Fruit fly (Drosophila melanogaster) whole organism, embryonic: Measurements from ENCODE around the gene CG7320.

Experiments used
- Ada2b ChIP-seq: fragments of 200-800 bp; sonication (Bioruptor generic); IDR thresholded peaks from 2 replicates; pipeline ENCODE4 v1.3.6; 2022; ENCODE audit warnings: missing biosample characterization, missing genetic modification characterization
- Asciz ChIP-seq: fragments of 200-800 bp; sonication (Bioruptor generic); optimal IDR thresholded peaks from 2 replicates; lab custom pipeline; 2017; ENCODE audit warnings: missing biosample characterization, mild to moderate bottlenecking, missing genetic modification characterization, missing genetic modification reagents
- Bteb2 ChIP-seq: fragments of 200-800 bp; sonication (Bioruptor generic); optimal IDR thresholded peaks from 2 replicates; lab custom pipeline; 2016; ENCODE audit warnings: missing biosample characterization, missing genetic modification characterization
- C15 ChIP-seq: fragments of 200-800 bp; sonication (Bioruptor generic); IDR thresholded peaks from 3 replicates; pipeline ENCODE4 v1.3.6; 2022; ENCODE audit warnings: missing biosample characterization, missing genetic modification characterization
- CG11085 ChIP-seq: fragments of 200-800 bp; sonication (Bioruptor generic); IDR thresholded peaks from 2 replicates; pipeline ENCODE4 v1.3.6; 2022; ENCODE audit warnings: missing biosample characterization, missing genetic modification characterization
- CG11560 ChIP-seq: fragments of 200-800 bp; sonication (Bioruptor generic); IDR thresholded peaks from 3 replicates; pipeline ENCODE4 v1.3.6; 2022; ENCODE audit warnings: missing biosample characterization, missing genetic modification characterization
- CG12236 ChIP-seq: fragments of 200-800 bp; sonication (Bioruptor generic); optimal IDR thresholded peaks from 2 replicates; lab custom pipeline; 2016; ENCODE audit warnings: missing biosample characterization, missing genetic modification characterization
- CG13287 ChIP-seq: fragments of 200-800 bp; sonication (Bioruptor generic); IDR thresholded peaks from 2 replicates; pipeline ENCODE4 v1.3.6; 2022; ENCODE audit warnings: missing biosample characterization, missing genetic modification characterization; ENCODE audit not compliant: partially characterized antibody
- CG14667 ChIP-seq: fragments of 200-800 bp; sonication (Bioruptor generic); IDR thresholded peaks from 2 replicates; pipeline ENCODE4 v1.3.6; 2022; ENCODE audit warnings: missing biosample characterization, missing genetic modification characterization
- CG14860 ChIP-seq: fragments of 200-800 bp; sonication (Bioruptor generic); IDR thresholded peaks from 3 replicates; pipeline ENCODE4 v1.3.6; 2022; ENCODE audit warnings: missing biosample characterization, missing genetic modification characterization; ENCODE audit not compliant: partially characterized antibody
- CG2120 ChIP-seq: fragments of 200-800 bp; sonication (Bioruptor generic); optimal IDR thresholded peaks from 3 replicates; lab custom pipeline; 2016; ENCODE audit warnings: missing biosample characterization, missing genetic modification characterization
- CG2202 ChIP-seq: fragments of 200-800 bp; sonication (Bioruptor generic); optimal IDR thresholded peaks from 2 replicates; lab custom pipeline; 2018; ENCODE audit warnings: missing biosample characterization, mild to moderate bottlenecking, missing genetic modification characterization
- CG2712 ChIP-seq: fragments of 200-800 bp; optimal IDR thresholded peaks from 3 replicates; lab custom pipeline; 2019; ENCODE audit warnings: missing biosample characterization, mild to moderate bottlenecking, missing genetic modification characterization, moderate library complexity
- CG2875 ChIP-seq: fragments of 200-800 bp; sonication (Bioruptor generic); optimal IDR thresholded peaks from 2 replicates; lab custom pipeline; 2017; ENCODE audit warnings: missing biosample characterization, mild to moderate bottlenecking, missing genetic modification characterization, missing genetic modification reagents
- CG31441 ChIP-seq: fragments of 200-800 bp; sonication (Bioruptor generic); IDR thresholded peaks from 2 replicates; pipeline ENCODE4 v1.3.6; 2022; ENCODE audit warnings: missing biosample characterization, missing genetic modification characterization
- CG32532 ChIP-seq: fragments of 200-800 bp; sonication (Bioruptor generic); IDR thresholded peaks from 2 replicates; pipeline ENCODE4 v1.3.6; 2022; ENCODE audit warnings: missing biosample characterization, missing genetic modification characterization
- CG3281 ChIP-seq: fragments of 200-800 bp; sonication (Bioruptor generic); optimal IDR thresholded peaks from 3 replicates; lab custom pipeline; 2017; ENCODE audit warnings: missing biosample characterization, mild to moderate bottlenecking, missing genetic modification characterization
- CG5953 ChIP-seq: fragments of 200-800 bp; sonication (Bioruptor generic); IDR thresholded peaks from 2 replicates; pipeline ENCODE4 v1.3.6; 2022; ENCODE audit warnings: missing biosample characterization, missing genetic modification characterization
- CG6689 ChIP-seq: fragments of 200-800 bp; sonication (Bioruptor generic); IDR thresholded peaks from 2 replicates; pipeline ENCODE4 v1.3.6; 2022; ENCODE audit warnings: missing biosample characterization, missing genetic modification characterization
- CG9797 ChIP-seq: fragments of 200-800 bp; sonication (Bioruptor generic); optimal IDR thresholded peaks from 3 replicates; lab custom pipeline; 2018; ENCODE audit warnings: missing biosample characterization, mild to moderate bottlenecking, missing genetic modification characterization
- CoRest ChIP-seq: fragments of 200-800 bp; sonication (Bioruptor generic); optimal IDR thresholded peaks from 3 replicates; lab custom pipeline; 2018; ENCODE audit warnings: missing biosample characterization, mild to moderate bottlenecking, missing genetic modification characterization, moderate library complexity
- Dll ChIP-seq: fragments of 200-800 bp; sonication (Bioruptor generic); IDR thresholded peaks from 4 replicates; pipeline ENCODE4 v1.3.6; 2022; ENCODE audit warnings: missing biosample characterization, missing genetic modification characterization; ENCODE audit not compliant: partially characterized antibody
- E2f1 ChIP-seq: fragments of 200-800 bp; sonication (Bioruptor generic); IDR thresholded peaks from 2 replicates; pipeline ENCODE4 v1.3.6; 2022; ENCODE audit warnings: missing biosample characterization, missing genetic modification characterization
- HLH54F ChIP-seq: fragments of 200-800 bp; sonication (Bioruptor generic); optimal IDR thresholded peaks from 3 replicates; lab custom pipeline; 2016; ENCODE audit warnings: missing biosample characterization, missing genetic modification characterization
- Hmr ChIP-seq: fragments of 200-800 bp; sonication (Bioruptor generic); optimal IDR thresholded peaks from 3 replicates; lab custom pipeline; 2017; ENCODE audit warnings: mild to moderate bottlenecking, missing biosample characterization, missing genetic modification reagents, missing genetic modification characterization
- Kr ChIP-seq: fragments of 200-800 bp; sonication (Bioruptor generic); optimal IDR thresholded peaks from 2 replicates; lab custom pipeline; 2017; ENCODE audit warnings: missing biosample characterization, mild to moderate bottlenecking, missing genetic modification characterization
- Med ChIP-seq: fragments of 200-800 bp; sonication (Bioruptor generic); peaks from one replicate; lab custom pipeline; 2016; ENCODE audit warnings: missing biosample characterization, missing genetic modification characterization, mild to moderate bottlenecking, inconsistent platforms, moderate library complexity
- Oli ChIP-seq: fragments of 200-800 bp; sonication (Bioruptor generic); optimal IDR thresholded peaks from 2 replicates; lab custom pipeline; 2018; ENCODE audit warnings: missing biosample characterization, mild to moderate bottlenecking, missing genetic modification characterization, moderate library complexity
- Scr ChIP-seq: fragments of 200-800 bp; sonication (Bioruptor generic); IDR thresholded peaks from 2 replicates; pipeline ENCODE4 v1.3.6; 2022; ENCODE audit warnings: missing biosample characterization, missing genetic modification characterization; ENCODE audit not compliant: partially characterized antibody
- Sox100B ChIP-seq: fragments of 200-800 bp; sonication (Bioruptor generic); optimal IDR thresholded peaks from 3 replicates; lab custom pipeline; 2018; ENCODE audit warnings: missing biosample characterization, mild to moderate bottlenecking, missing genetic modification characterization
- Ssrp ChIP-seq: fragments of 200-800 bp; sonication (Bioruptor generic); optimal IDR thresholded peaks from 2 replicates; lab custom pipeline; 2018; ENCODE audit warnings: missing biosample characterization, mild to moderate bottlenecking, missing genetic modification characterization, moderate library complexity
- Stat92E ChIP-seq, 3 experiments: fragments of >200 bp in 2 of 3; fragments of 200-800 bp in 1 of 3; sonication (Bioruptor generic) in 1 of 3; optimal IDR thresholded peaks; 2 replicates each; lab custom pipeline; 2017 to 2019; ENCODE audit warnings: missing biosample characterization in 3 of 3, missing genetic modification characterization in 3 of 3, mild to moderate bottlenecking in 1 of 3, moderate library complexity in 1 of 3
- al ChIP-seq: fragments of 200-800 bp; sonication (Bioruptor generic); IDR thresholded peaks from 2 replicates; pipeline ENCODE4 v1.3.6; 2022; ENCODE audit warnings: missing biosample characterization, missing genetic modification characterization
- aop ChIP-seq: fragments of 200-800 bp; sonication (Bioruptor generic); IDR thresholded peaks from 2 replicates; pipeline ENCODE4 v1.3.6; 2022; ENCODE audit warnings: missing biosample characterization, missing genetic modification characterization
- crc ChIP-seq: fragments of 200-800 bp; sonication (Bioruptor generic); optimal IDR thresholded peaks from 2 replicates; lab custom pipeline; 2016; ENCODE audit warnings: missing biosample characterization, missing genetic modification characterization
- dysf ChIP-seq: fragments of 200-800 bp; sonication (Bioruptor generic); IDR thresholded peaks from 3 replicates; pipeline ENCODE4 v1.3.6; 2022; ENCODE audit warnings: missing biosample characterization, missing genetic modification characterization
- eyg ChIP-seq: fragments of 200-800 bp; sonication (Bioruptor generic); optimal IDR thresholded peaks from 3 replicates; lab custom pipeline; 2016; ENCODE audit warnings: missing biosample characterization, missing genetic modification characterization
- gfzf ChIP-seq: fragments of 200-800 bp; sonication (Bioruptor generic); optimal IDR thresholded peaks from 2 replicates; lab custom pipeline; 2016; ENCODE audit warnings: missing biosample characterization, mild to moderate bottlenecking, missing genetic modification characterization, moderate library complexity
- grau ChIP-seq: fragments of 200-800 bp; optimal IDR thresholded peaks from 3 replicates; lab custom pipeline; 2019; ENCODE audit warnings: missing biosample characterization, mild to moderate bottlenecking, missing genetic modification characterization, moderate library complexity
- gt ChIP-seq: fragments of 200-800 bp; sonication (Bioruptor generic); IDR thresholded peaks from 2 replicates; pipeline ENCODE4 v1.3.6; 2022; ENCODE audit warnings: missing biosample characterization, missing genetic modification characterization
- jumu ChIP-seq: fragments of 200-800 bp; sonication (Bioruptor generic); optimal IDR thresholded peaks from 3 replicates; lab custom pipeline; 2016; ENCODE audit warnings: missing biosample characterization, missing genetic modification characterization
- klu ChIP-seq: fragments of 200-800 bp; sonication (Bioruptor generic); IDR thresholded peaks from 2 replicates; pipeline ENCODE4 v1.3.6; 2022; ENCODE audit warnings: missing biosample characterization, missing genetic modification characterization
- luna ChIP-seq: fragments of 200-800 bp; sonication (Bioruptor generic); optimal IDR thresholded peaks from 2 replicates; lab custom pipeline; 2016; ENCODE audit warnings: missing biosample characterization, missing genetic modification characterization
- mld ChIP-seq: fragments of 200-800 bp; sonication (Bioruptor generic); IDR thresholded peaks from 3 replicates; pipeline ENCODE4 v1.3.6; 2022; ENCODE audit warnings: missing biosample characterization, missing genetic modification characterization; ENCODE audit not compliant: partially characterized antibody
- oc ChIP-seq: fragments of 200-800 bp; sonication (Bioruptor generic); optimal IDR thresholded peaks from 2 replicates; lab custom pipeline; 2018; ENCODE audit warnings: missing biosample characterization, mild to moderate bottlenecking, missing genetic modification characterization, moderate library complexity
- odd ChIP-seq: fragments of 200-800 bp; sonication (Bioruptor generic); optimal IDR thresholded peaks from 2 replicates; lab custom pipeline; 2017; ENCODE audit warnings: missing biosample characterization, mild to moderate bottlenecking, missing genetic modification characterization
- otp ChIP-seq: fragments of 200-800 bp; sonication (Bioruptor generic); IDR thresholded peaks from 3 replicates; pipeline ENCODE4, ENCODE4 v1.3.6; 2022; ENCODE audit warnings: missing biosample characterization, missing genetic modification characterization
- tx ChIP-seq: fragments of 200-800 bp; sonication (Bioruptor generic); optimal IDR thresholded peaks from 2 replicates; lab custom pipeline; 2016; ENCODE audit warnings: missing biosample characterization, missing genetic modification characterization
- unpg ChIP-seq: fragments of 200-800 bp; sonication (Bioruptor generic); optimal IDR thresholded peaks from 3 replicates; lab custom pipeline; 2018; ENCODE audit warnings: missing biosample characterization, mild to moderate bottlenecking, missing genetic modification characterization, moderate library complexity

CG7320 gene

DNA sequence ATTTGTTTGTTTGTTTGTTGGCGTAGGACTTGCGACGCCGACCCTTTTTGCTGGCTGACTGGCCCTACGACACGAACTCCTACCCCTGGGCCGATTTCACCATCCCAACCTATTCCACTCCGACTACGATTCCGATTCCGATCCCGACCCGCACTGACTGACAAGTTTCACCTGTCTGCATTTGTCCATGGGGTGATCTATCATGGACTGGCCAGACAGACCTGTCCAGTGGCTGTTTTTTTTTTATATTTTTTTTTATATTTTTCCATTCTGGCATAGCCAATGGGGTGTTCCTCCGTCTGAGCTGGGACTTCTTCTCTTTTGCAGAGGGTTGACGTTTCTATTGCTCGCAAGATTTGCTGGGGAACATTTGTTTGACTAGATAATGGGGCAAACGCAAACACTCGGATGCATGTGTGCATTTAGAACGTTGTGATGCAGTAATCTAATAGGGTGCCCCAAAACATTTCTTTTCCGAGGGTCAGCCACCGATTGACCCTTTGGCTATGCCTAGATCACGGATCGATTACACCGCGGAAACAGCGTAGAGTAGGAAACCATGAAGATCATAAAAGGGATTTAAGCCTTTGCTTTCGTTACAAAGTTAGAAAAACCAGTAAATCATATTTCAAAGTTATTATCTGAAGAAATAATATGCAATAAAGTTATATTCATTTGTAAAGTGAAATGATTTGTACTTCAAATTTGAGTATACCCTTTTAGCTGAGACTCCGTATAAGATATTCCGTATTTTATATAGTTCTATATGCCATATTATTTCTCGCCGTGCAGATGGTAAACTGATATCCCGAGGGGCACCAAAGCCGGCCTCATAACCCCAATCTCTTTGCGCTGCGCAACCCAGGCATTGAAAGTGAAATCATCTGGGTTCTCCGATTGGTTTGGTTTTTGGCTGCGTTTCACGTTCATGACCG, 24.4 kb downstream of the CG7320 start (continued):
- no peak for TF ChIP-seq mld (GFP tag; lab: Robert Waterston, UW)
- peak; percentile 63 for TF ChIP-seq CG2875 (GFP tag; lab: Kevin White, UChicago)
- no peak for TF ChIP-seq CG32532 (GFP tag; lab: Robert Waterston, UW)
- no peak for TF ChIP-seq aop (GFP tag; lab: Robert Waterston, UW)
- TF ChIP-seq CG2120 = no peak
- TF ChIP-seq crc (GFP tag; lab: Kevin White, UChicago) = no peak
- TF ChIP-seq luna (GFP tag; lab: Kevin White, UChicago) = no peak
- peak; percentile 62 for TF ChIP-seq grau (tag; lab: Kevin White, UChicago)
- no peak for TF ChIP-seq HLH54F
- no peak for TF ChIP-seq Stat92E (GFP tag; optimal IDR thresholded peaks at IDR 0.05; lab: Kevin White, UChicago)
- TF ChIP-seq CG2712 (tag; lab: Kevin White, UChicago) = peak; percentile 89
- TF ChIP-seq CG9797 (GFP tag; lab: Kevin White, UChicago) = no peak
- peak; percentile 77 for TF ChIP-seq Ssrp (tag; lab: Kevin White, UChicago)
- peak; percentile 79 for TF ChIP-seq oc
- TF ChIP-seq klu (GFP tag; lab: Robert Waterston, UW) = no peak
- no peak for TF ChIP-seq gt (GFP tag; lab: Robert Waterston, UW)
- TF ChIP-seq Dll = no peak
- no peak for TF ChIP-seq eyg (GFP tag; lab: Kevin White, UChicago)
- no peak for TF ChIP-seq CG3281 (GFP tag; lab: Kevin White, UChicago)
- no peak for TF ChIP-seq CG14860 (GFP tag; lab: Robert Waterston, UW)
- no peak; the same call in 2 of the 3 replicates for TF ChIP-seq otp (GFP tag; lab: Robert Waterston, UW)
- TF ChIP-seq CG13287 = no peak
- no peak for TF ChIP-seq CG11560
- TF ChIP-seq Oli (tag; lab: Kevin White, UChicago) = peak; percentile 69
- no peak for TF ChIP-seq C15
- peak; percentile 34; the same call in 1 of the 3 replicates for TF ChIP-seq dysf
- TF ChIP-seq tx (GFP tag; lab: Kevin White, UChicago) = no peak
- peak; percentile 78 for TF ChIP-seq CG2202 (tag; lab: Kevin White, UChicago)
- TF ChIP-seq Kr (GFP tag; lab: Kevin White, UChicago) = no peak
- no peak for TF ChIP-seq Scr (GFP tag; lab: Robert Waterston, UW)
- TF ChIP-seq Hmr (GFP tag; lab: Kevin White, UChicago) = no peak
- peak; percentile 80 for TF ChIP-seq CG31441 (GFP tag; lab: Robert Waterston, UW)
- no peak for TF ChIP-seq CG14667
- no peak for TF ChIP-seq Ada2b (GFP tag; lab: Robert Waterston, UW)
- peak; percentile 7 for TF ChIP-seq odd
- TF ChIP-seq CG5953 (GFP tag; lab: Robert Waterston, UW) = no peak
- TF ChIP-seq unpg = peak; percentile 62
- no peak for TF ChIP-seq Bteb2 (GFP tag; lab: Kevin White, UChicago)
- TF ChIP-seq E2f1 (GFP tag; lab: Robert Waterston, UW) = no peak; the same call in 1 of the 2 replicates
- peak; percentile 69 for TF ChIP-seq CoRest
- peak; percentile 52 for TF ChIP-seq Sox100B (GFP tag; lab: Kevin White, UChicago)
- TF ChIP-seq Asciz (GFP tag; lab: Kevin White, UChicago) = peak; percentile 28
- TF ChIP-seq CG6689 = peak; percentile 71
- no peak for TF ChIP-seq CG12236
- TF ChIP-seq al (GFP tag; lab: Robert Waterston, UW) = no peak
- TF ChIP-seq jumu (GFP tag; lab: Kevin White, UChicago) = peak; percentile 29
- no peak for TF ChIP-seq gfzf
- TF ChIP-seq Med = peak; percentile 67
- no peak for TF ChIP-seq CG11085 (GFP tag; lab: Robert Waterston, UW)
